Fruit fly (Drosophila melanogaster): ENCODE measurements around the gene CG7546.
A peak's percentile ranks its signal among the peaks of the same experiment; 100 is the strongest.
"Not testable (repeated sequence)": the region's sequence is repeated elsewhere in the genome, so short reads cannot be mapped to it uniquely, and the experiment has no call there.

The CG7546 gene

dm6 chr3L:7498731-7499130 is 12.1 kb upstream of the CG7546 start, which contains the start of gene CG8539:
CG8539 (minus strand) TSS chr3L:7498831.
- TF ChIP-seq CG10631 (GFP tag; optimal IDR thresholded peaks at IDR 0.05); fd85E (GFP tag; optimal IDR thresholded peaks at IDR 0.05); svp (GFP tag): not testable (repeated sequence)

- TF ChIP-seq CG6792 (GFP tag; optimal IDR thresholded peaks at IDR 0.05): no peak
- TF ChIP-seq CG34406 (GFP tag; optimal IDR thresholded peaks at IDR 0.05): no peak
- no peak for TF ChIP-seq Eip93F (GFP tag; optimal IDR thresholded peaks at IDR 0.05)
- no peak for TF ChIP-seq CG8119 (GFP tag; IDR thresholded peaks at IDR 0.05)
- TF ChIP-seq CG3032 (tag; optimal IDR thresholded peaks at IDR 0.05): no peak
- TF ChIP-seq pdm3 (GFP tag; optimal IDR thresholded peaks at IDR 0.05): no peak
- no peak for TF ChIP-seq CG10669 (GFP tag; optimal IDR thresholded peaks at IDR 0.05)
- TF ChIP-seq CG11902 (GFP tag; optimal IDR thresholded peaks at IDR 0.05): no peak
- no peak for TF ChIP-seq Lpt (GFP tag; optimal IDR thresholded peaks at IDR 0.05)
- TF ChIP-seq Gug (GFP tag; IDR thresholded peaks at IDR 0.05): no peak
- TF ChIP-seq CG1621 (tag; optimal IDR thresholded peaks at IDR 0.05): no peak
- no peak for TF ChIP-seq Smox (GFP tag; optimal IDR thresholded peaks at IDR 0.05)
- no peak for TF ChIP-seq CG7368 (GFP tag; optimal IDR thresholded peaks at IDR 0.05)
- TF ChIP-seq CG4318 (GFP tag; optimal IDR thresholded peaks at IDR 0.05): no peak
- TF ChIP-seq OdsH (GFP tag; optimal IDR thresholded peaks at IDR 0.05): no peak
- TF ChIP-seq topi (GFP tag; optimal IDR thresholded peaks at IDR 0.05): no peak
- TF ChIP-seq salr (GFP tag; optimal IDR thresholded peaks at IDR 0.05): no peak
- TF ChIP-seq ss (GFP tag; optimal IDR thresholded peaks at IDR 0.05): no peak
Measured at dm6 chr3L:7506117-7506516, 4.7 kb upstream of the CG7546 start, which contains the start of gene CG7548. CG7548 (minus strand) TSS chr3L:7506217.

- TF ChIP-seq CG3919 (GFP tag; optimal IDR thresholded peaks at IDR 0.05) (peak; percentile 18), CG8319 (GFP tag; optimal IDR thresholded peaks at IDR 0.05) (no peak), CG6163 (GFP tag; IDR thresholded peaks at IDR 0.05) (peak; percentile 21; the same call in 1 of the 3 replicates), Eip78C (GFP tag) (peak; percentile 29)
Measured at dm6 chr3L:7518351-7519102, 7.7 kb downstream of the CG7546 start, which contains the start of gene ltl. ltl (plus strand) TSS chr3L:7518997.

dm6 chr3L:7519219-7519618 is 8.4 kb downstream of the CG7546 start:
- TF ChIP-seq salr (GFP tag; optimal IDR thresholded peaks at IDR 0.05) (no peak), Eip78C (GFP tag) (no peak)

dm6 chr3L:7520619-7521018 is 9.8 kb downstream of the CG7546 start:
- TF ChIP-seq svp (GFP tag) (peak; percentile 69), CG8632 (GFP tag; optimal IDR thresholded peaks at IDR 0.05) (no peak)

- TF ChIP-seq Eip93F (GFP tag; optimal IDR thresholded peaks at IDR 0.05) (no peak), CG6854 (GFP tag; optimal IDR thresholded peaks at IDR 0.05) (no peak), Eip75B (GFP tag; optimal IDR thresholded peaks at IDR 0.05) (no peak), net (GFP tag; optimal IDR thresholded peaks at IDR 0.05) (no peak), CG6792 (GFP tag; optimal IDR thresholded peaks at IDR 0.05) (no peak), fd85E (GFP tag; optimal IDR thresholded peaks at IDR 0.05) (no peak), CG7368 (GFP tag; optimal IDR thresholded peaks at IDR 0.05) (no peak), lz (GFP tag; optimal IDR thresholded peaks at IDR 0.05) (no peak), CG3919 (GFP tag; optimal IDR thresholded peaks at IDR 0.05) (no peak), CG6163 (GFP tag; IDR thresholded peaks at IDR 0.05) (no peak), CG9139 (GFP tag; optimal IDR thresholded peaks at IDR 0.05) (no peak), esn (GFP tag; optimal IDR thresholded peaks at IDR 0.05) (no peak), CG8119 (GFP tag; IDR thresholded peaks at IDR 0.05) (0 out of 3 replicates have a peak, but pooled peaks have one; percentile 26), Ets96B (tag; optimal IDR thresholded peaks at IDR 0.05) (peak; percentile 3), CG11762 (GFP tag; optimal IDR thresholded peaks at IDR 0.05; ENCODE audit: insufficient read depth) (no peak), svp (GFP tag) (peak; percentile 47), CG34406 (GFP tag; optimal IDR thresholded peaks at IDR 0.05) (no peak), spab (GFP tag; optimal IDR thresholded peaks at IDR 0.05) (no peak)
Measured at dm6 chr3L:7521847-7522246, 11.1 kb downstream of the CG7546 start.

All from whole organism, prepupa.